Fruit fly (Drosophila melanogaster) Kc167 (cell line): ENCODE results near the gene CG5746.

Experiments
- Myc ChIP-seq: fragments of >200 bp; optimal IDR thresholded peaks from 2 replicates; lab custom pipeline; 2017; ENCODE audit warnings: missing external identifiers
- Sin3A ChIP-seq: fragments of >200 bp; optimal IDR thresholded peaks from 2 replicates; lab custom pipeline; 2018; ENCODE audit warnings: missing external identifiers
- h ChIP-seq: fragments of >200 bp; optimal IDR thresholded peaks from 3 replicates; lab custom pipeline; 2018; ENCODE audit warnings: missing external identifiers
- insv ChIP-seq: fragments of >200 bp; optimal IDR thresholded peaks from 3 replicates; lab custom pipeline; 2018; ENCODE audit warnings: missing external identifiers
- psq ChIP-seq: fragments of >200 bp; optimal IDR thresholded peaks from 2 replicates; lab custom pipeline; 2017; ENCODE audit warnings: missing external identifiers

- no peak for TF ChIP-seq psq (lab: Kevin White, UChicago)
- no peak for TF ChIP-seq Myc (lab: Kevin White, UChicago)
- TF ChIP-seq insv, result no peak
- no peak for TF ChIP-seq Sin3A (lab: Kevin White, UChicago)
- TF ChIP-seq h (lab: Kevin White, UChicago), result no peak
Measured at dm6 chr3R:24301520-24301919, 47.1 kb downstream of the CG5746 start.
